Worm (Caenorhabditis elegans) whole organism, mixed stage, embryonic: ENCODE data around the gene Y41G9A.10.

Experiments
- M03D4.4 ChIP-seq: sonication (generic microtip); optimal IDR thresholded peaks from 2 replicates; lab custom pipeline; 2017; ENCODE audit warnings: mild to moderate bottlenecking, missing genetic modification characterization, missing compliant biosample characterization
- bed-3 ChIP-seq: fragments of 200-800 bp; sonication (Bioruptor generic); optimal IDR thresholded peaks from 3 replicates; lab custom pipeline; 2018; ENCODE audit warnings: mild to moderate bottlenecking, missing genetic modification characterization, moderate library complexity, missing compliant biosample characterization
- blmp-1 ChIP-seq: fragments of 150-350 bp; optimal IDR thresholded peaks from 2 replicates; lab custom pipeline; 2014; ENCODE audit warnings: missing biosample characterization, missing genetic modification characterization
- ceh-39 ChIP-seq: fragments of 150-350 bp; optimal IDR thresholded peaks from 2 replicates; lab custom pipeline; 2014; ENCODE audit warnings: missing biosample characterization, missing genetic modification characterization
- ceh-43 ChIP-seq: fragments of 200-800 bp; sonication (Bioruptor generic); optimal IDR thresholded peaks from 2 replicates; lab custom pipeline; 2018; ENCODE audit warnings: mild to moderate bottlenecking, missing genetic modification characterization, moderate library complexity, missing compliant biosample characterization
- ceh-83 ChIP-seq: fragments of 200-800 bp; sonication (Bioruptor generic); optimal IDR thresholded peaks from 2 replicates; lab custom pipeline; 2018; ENCODE audit warnings: mild to moderate bottlenecking, missing genetic modification characterization, missing compliant biosample characterization
- ces-1 ChIP-seq: fragments of 150-350 bp; optimal IDR thresholded peaks from 2 replicates; lab custom pipeline; 2014; ENCODE audit warnings: missing biosample characterization, missing genetic modification reagents, missing genetic modification characterization
- cnd-1 ChIP-seq: fragments of 200-800 bp; sonication (Bioruptor generic); optimal IDR thresholded peaks from 2 replicates; lab custom pipeline; 2018; ENCODE audit warnings: mild to moderate bottlenecking, missing genetic modification characterization, missing compliant biosample characterization
- drap-1 ChIP-seq: fragments of 200-800 bp; sonication (Bioruptor generic); optimal IDR thresholded peaks from 3 replicates; lab custom pipeline; 2018; ENCODE audit warnings: mild to moderate bottlenecking, missing genetic modification characterization, missing compliant biosample characterization
- elt-1 ChIP-seq: sonication (generic microtip); optimal IDR thresholded peaks from 2 replicates; lab custom pipeline; 2017; ENCODE audit warnings: missing genetic modification characterization, mild to moderate bottlenecking, missing compliant biosample characterization, antibody characterized with exemption, moderate library complexity, borderline replicate concordance; ENCODE audit not compliant: insufficient read depth
- elt-3 ChIP-seq: fragments of 150-350 bp; optimal IDR thresholded peaks from 2 replicates; lab custom pipeline; 2014; ENCODE audit warnings: missing biosample characterization, missing genetic modification characterization
- ham-2 ChIP-seq: fragments of 200-800 bp; sonication (Bioruptor generic); optimal IDR thresholded peaks from 2 replicates; lab custom pipeline; 2018; ENCODE audit warnings: mild to moderate bottlenecking, missing genetic modification characterization, missing compliant biosample characterization
- hlh-1 ChIP-seq: fragments of 150-350 bp; optimal IDR thresholded peaks from 2 replicates; lab custom pipeline; 2014; ENCODE audit warnings: missing biosample characterization, missing genetic modification reagents, missing genetic modification characterization
- lin-13 ChIP-seq: fragments of 150-350 bp; optimal IDR thresholded peaks from 2 replicates; lab custom pipeline; 2014; ENCODE audit warnings: missing biosample characterization, missing genetic modification characterization
- lin-32 ChIP-seq: fragments of 200-800 bp; sonication (Bioruptor generic); optimal IDR thresholded peaks from 2 replicates; lab custom pipeline; 2018; ENCODE audit warnings: mild to moderate bottlenecking, missing genetic modification characterization, missing compliant biosample characterization
- lsy-2 ChIP-seq: fragments of 150-350 bp; optimal IDR thresholded peaks from 2 replicates; lab custom pipeline; 2014; ENCODE audit warnings: missing biosample characterization, missing genetic modification characterization
- mab-5 ChIP-seq: fragments of 150-350 bp; optimal IDR thresholded peaks from 2 replicates; lab custom pipeline; 2014; ENCODE audit warnings: missing biosample characterization, missing genetic modification characterization
- mep-1 ChIP-seq: fragments of 150-350 bp; optimal IDR thresholded peaks from 2 replicates; lab custom pipeline; 2017; ENCODE audit warnings: missing biosample characterization, missing genetic modification reagents, missing genetic modification characterization, inconsistent platforms
- mls-2 ChIP-seq: sonication (generic microtip); optimal IDR thresholded peaks from 2 replicates; lab custom pipeline; 2016; ENCODE audit warnings: mild to moderate bottlenecking, missing genetic modification characterization, moderate library complexity, missing compliant biosample characterization
- nhr-12 ChIP-seq: fragments of 150-350 bp; optimal IDR thresholded peaks from 2 replicates; lab custom pipeline; 2014; ENCODE audit warnings: missing biosample characterization, missing genetic modification characterization
- nhr-2 ChIP-seq: fragments of 150-350 bp; optimal IDR thresholded peaks from 2 replicates; lab custom pipeline; 2014; ENCODE audit warnings: missing biosample characterization, missing genetic modification characterization
- nhr-237 ChIP-seq: fragments of 150-350 bp; optimal IDR thresholded peaks from 2 replicates; lab custom pipeline; 2014; ENCODE audit warnings: missing biosample characterization, missing genetic modification characterization
- nhr-28 ChIP-seq: fragments of 150-350 bp; optimal IDR thresholded peaks from 2 replicates; lab custom pipeline; 2014; ENCODE audit warnings: missing biosample characterization, missing genetic modification characterization
- pha-4 ChIP-seq: fragments of 150-350 bp; optimal IDR thresholded peaks from 2 replicates; lab custom pipeline; 2018; ENCODE audit warnings: missing biosample characterization, missing genetic modification reagents, missing genetic modification characterization
- snpc-4 ChIP-seq: fragments of 150-350 bp; optimal IDR thresholded peaks from 2 replicates; lab custom pipeline; 2014; ENCODE audit warnings: missing biosample characterization, missing genetic modification characterization
- sptf-1 ChIP-seq: sonication (generic microtip); optimal IDR thresholded peaks from 2 replicates; lab custom pipeline; 2017; ENCODE audit warnings: mild to moderate bottlenecking, missing genetic modification characterization, moderate library complexity, missing compliant biosample characterization
- tbx-8 ChIP-seq: fragments of 200-800 bp; sonication (Bioruptor generic); optimal IDR thresholded peaks from 2 replicates; lab custom pipeline; 2018; ENCODE audit warnings: mild to moderate bottlenecking, missing genetic modification characterization, moderate library complexity, missing compliant biosample characterization
- unc-120 ChIP-seq: sonication (generic microtip); optimal IDR thresholded peaks from 2 replicates; lab custom pipeline; 2017; ENCODE audit warnings: missing genetic modification characterization, missing compliant biosample characterization; ENCODE audit not compliant: poor library complexity, severe bottlenecking
- unc-39 ChIP-seq: fragments of 150-350 bp; optimal IDR thresholded peaks from 2 replicates; lab custom pipeline; 2014; ENCODE audit warnings: missing biosample characterization, missing genetic modification characterization
- unc-62 ChIP-seq: fragments of 150-350 bp; optimal IDR thresholded peaks from 2 replicates; lab custom pipeline; 2014; ENCODE audit warnings: missing biosample characterization, missing genetic modification reagents, missing genetic modification characterization
- zip-8 ChIP-seq: fragments of 150-350 bp; optimal IDR thresholded peaks from 2 replicates; lab custom pipeline; 2014; ENCODE audit warnings: missing biosample characterization, missing genetic modification characterization
- ztf-11 ChIP-seq: fragments of 150-350 bp; optimal IDR thresholded peaks from 2 replicates; lab custom pipeline; 2014; ENCODE audit warnings: missing biosample characterization, missing genetic modification characterization

The Y41G9A.10 gene

DNA sequence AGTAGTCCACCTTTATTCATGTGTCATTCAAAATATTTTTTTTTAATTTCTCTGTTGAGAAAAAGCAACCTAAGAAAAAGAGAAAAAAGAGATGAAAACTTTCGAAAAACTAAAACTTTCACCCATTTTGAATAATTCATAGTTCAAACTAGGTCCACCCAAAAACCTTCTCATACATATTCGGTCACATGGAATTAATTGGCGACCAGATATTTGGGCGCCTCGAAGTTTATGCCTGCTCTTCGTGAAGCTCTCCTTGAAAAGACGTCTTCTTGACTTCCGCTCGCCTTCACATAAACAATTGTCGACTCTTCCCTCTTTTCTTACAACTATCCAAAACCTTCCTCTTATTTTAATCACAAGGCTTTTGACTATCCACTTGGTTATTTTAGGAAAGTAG is 9.3 kb upstream of the Y41G9A.10 start:
- TF ChIP-seq nhr-12 (tag; lab: Kevin White, UChicago) (no peak), cnd-1 (tag; lab: Kevin White, UChicago) (no peak), nhr-237 (no peak), M03D4.4 (tag; lab: Kevin White, UChicago) (no peak), tbx-8 (GFP tag; lab: Kevin White, UChicago) (no peak), zip-8 (no peak), lin-13 (tag; lab: Kevin White, UChicago) (no peak), unc-62 (GFP tag; lab: Kevin White, UChicago) (no peak), ham-2 (GFP tag; lab: Kevin White, UChicago) (no peak), ceh-83 (GFP tag; lab: Kevin White, UChicago) (no peak), pha-4 (tag; lab: Kevin White, UChicago) (no peak), snpc-4 (no peak), sptf-1 (tag; lab: Kevin White, UChicago) (no peak), mab-5 (no peak), drap-1 (no peak), mep-1 (no peak), hlh-1 (tag; lab: Kevin White, UChicago) (no peak), lsy-2 (tag; lab: Kevin White, UChicago) (no peak)

DNA sequence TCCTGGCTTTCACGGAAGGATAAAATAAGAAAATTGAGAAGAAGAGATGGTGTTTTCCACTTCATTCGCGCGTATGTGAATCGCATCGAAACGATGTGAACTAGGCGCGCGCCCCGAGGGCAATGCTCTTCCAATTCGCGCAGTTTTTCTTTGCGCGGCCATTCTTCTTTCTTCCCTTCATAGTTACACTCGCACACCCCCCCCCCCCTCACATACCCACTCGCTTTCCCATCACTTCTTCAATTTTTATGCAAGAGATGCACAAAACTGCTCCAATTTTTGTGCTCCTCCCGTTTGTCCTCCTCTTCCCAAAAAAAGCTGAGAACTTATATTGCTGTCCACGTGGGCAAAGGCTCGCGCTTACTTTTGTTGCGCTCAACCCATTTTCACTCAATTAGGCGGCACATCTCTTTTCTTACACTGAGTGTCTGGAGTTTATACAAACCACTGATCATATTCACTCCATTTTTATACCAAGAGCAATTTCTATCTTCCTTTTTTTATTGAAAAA is 7.2 kb upstream of the Y41G9A.10 start:
- TF ChIP-seq ces-1 (GFP tag; lab: Kevin White, UChicago) (peak; percentile 49), ceh-43 (GFP tag; lab: Kevin White, UChicago) (no peak)

DNA sequence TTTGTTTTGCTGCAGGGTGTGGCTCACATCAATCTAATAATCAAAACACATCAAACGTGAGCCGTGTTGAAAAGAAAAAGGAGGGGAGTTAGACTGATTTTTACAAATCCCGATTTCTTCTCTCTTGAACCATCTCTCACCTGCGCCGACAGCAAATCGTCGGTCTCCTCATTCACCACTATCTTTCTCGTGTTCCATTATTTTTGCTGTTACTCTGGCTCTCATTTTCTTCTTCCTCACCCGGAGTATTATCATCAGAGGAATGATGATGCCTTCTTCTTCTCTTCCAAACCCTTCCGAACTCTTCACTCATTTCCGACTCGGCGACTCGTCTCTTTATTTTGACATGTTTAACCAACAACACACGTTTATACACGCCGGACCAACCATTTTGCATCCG is 3.9 kb upstream of the Y41G9A.10 start:
- TF ChIP-seq nhr-237: no peak
- TF ChIP-seq lsy-2 (tag; lab: Kevin White, UChicago): no peak
- TF ChIP-seq nhr-28 (tag; lab: Kevin White, UChicago): no peak
- TF ChIP-seq ham-2 (GFP tag; lab: Kevin White, UChicago): no peak
- TF ChIP-seq pha-4 (tag; lab: Kevin White, UChicago): no peak
- TF ChIP-seq ceh-39: no peak
- no peak for TF ChIP-seq nhr-2 (tag; lab: Kevin White, UChicago)
- no peak for TF ChIP-seq nhr-12 (tag; lab: Kevin White, UChicago)
- TF ChIP-seq mls-2 (tag; lab: Kevin White, UChicago): no peak
- no peak for TF ChIP-seq lin-32 (GFP tag; lab: Kevin White, UChicago)
- peak; percentile 81 for TF ChIP-seq unc-120 (tag; lab: Kevin White, UChicago)
- no peak for TF ChIP-seq sptf-1 (tag; lab: Kevin White, UChicago)
- TF ChIP-seq hlh-1 (tag; lab: Kevin White, UChicago): peak; percentile 17
- TF ChIP-seq unc-39 (tag; lab: Kevin White, UChicago): no peak
- TF ChIP-seq blmp-1 (tag; lab: Kevin White, UChicago): no peak
- TF ChIP-seq ces-1 (GFP tag; lab: Kevin White, UChicago): no peak
- TF ChIP-seq ceh-43 (GFP tag; lab: Kevin White, UChicago): no peak
- no peak for TF ChIP-seq M03D4.4 (tag; lab: Kevin White, UChicago)
- TF ChIP-seq elt-1 (tag; lab: Kevin White, UChicago): no peak
- no peak for TF ChIP-seq mep-1
- TF ChIP-seq tbx-8 (GFP tag; lab: Kevin White, UChicago): no peak
- no peak for TF ChIP-seq cnd-1 (tag; lab: Kevin White, UChicago)
- TF ChIP-seq bed-3 (GFP tag; lab: Kevin White, UChicago): no peak
- peak; percentile 56 for TF ChIP-seq unc-62 (GFP tag; lab: Kevin White, UChicago)

DNA sequence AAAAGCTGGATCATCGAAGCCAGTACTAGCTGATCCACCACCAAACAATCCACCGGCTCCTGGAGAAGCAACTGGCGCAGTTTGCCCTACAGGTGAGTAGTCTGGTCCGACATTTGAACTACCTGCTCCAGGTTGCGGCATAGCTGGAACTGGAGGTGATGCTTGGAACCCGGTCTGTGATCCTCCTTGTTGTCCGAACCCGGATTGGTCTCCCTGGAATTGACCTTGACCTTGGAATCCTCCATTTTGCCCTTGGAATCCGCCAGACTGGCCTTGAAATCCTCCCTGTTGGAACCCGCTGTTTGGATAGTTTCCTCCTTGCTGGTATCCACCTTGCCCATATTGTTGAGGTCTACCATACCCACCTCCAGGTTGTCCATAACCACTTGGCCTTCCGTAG is 408 bp downstream of the Y41G9A.10 start:
- TF ChIP-seq sptf-1 (tag; lab: Kevin White, UChicago): no peak
- TF ChIP-seq M03D4.4 (tag; lab: Kevin White, UChicago): no peak
- TF ChIP-seq mab-5: no peak
- no peak for TF ChIP-seq lin-13 (tag; lab: Kevin White, UChicago)
- no peak for TF ChIP-seq ceh-39
- no peak for TF ChIP-seq ztf-11
- TF ChIP-seq lin-32 (GFP tag; lab: Kevin White, UChicago): no peak
- TF ChIP-seq unc-62 (GFP tag; lab: Kevin White, UChicago): no peak
- no peak for TF ChIP-seq elt-3 (tag; lab: Kevin White, UChicago)
- no peak for TF ChIP-seq ceh-43 (GFP tag; lab: Kevin White, UChicago)
- no peak for TF ChIP-seq zip-8
